Fruit fly (Drosophila melanogaster) whole organism, adult: Measurements from ENCODE around the gene Msp300.

Experiments
- CG11617 ChIP-seq: fragments of 200-800 bp; sonication (Bioruptor generic); optimal IDR thresholded peaks from 2 replicates; lab custom pipeline; 2017; ENCODE audit warnings: mild to moderate bottlenecking, missing biosample characterization, missing genetic modification reagents, missing genetic modification characterization
- CG12768 ChIP-seq: fragments of 200-800 bp; sonication (Bioruptor generic); optimal IDR thresholded peaks from 2 replicates; lab custom pipeline; 2017; ENCODE audit warnings: missing biosample characterization, missing genetic modification characterization, mild to moderate bottlenecking, moderate library complexity, missing genetic modification reagents
- CG14711 ChIP-seq: fragments of 200-800 bp; sonication (Bioruptor generic); optimal IDR thresholded peaks from 2 replicates; lab custom pipeline; 2018; ENCODE audit warnings: missing biosample characterization, mild to moderate bottlenecking, missing genetic modification characterization, moderate library complexity
- CG1620 ChIP-seq: fragments of 200-800 bp; sonication (Bioruptor generic); optimal IDR thresholded peaks from 2 replicates; lab custom pipeline; 2016; ENCODE audit warnings: missing biosample characterization, missing genetic modification characterization
- CG33017 ChIP-seq: fragments of 200-800 bp; sonication (Bioruptor generic); optimal IDR thresholded peaks from 2 replicates; lab custom pipeline; 2018; ENCODE audit warnings: missing biosample characterization, mild to moderate bottlenecking, missing genetic modification characterization, moderate library complexity
- CG5204 ChIP-seq: fragments of 200-800 bp; sonication (Bioruptor generic); optimal IDR thresholded peaks from 2 replicates; lab custom pipeline; 2016; ENCODE audit warnings: missing biosample characterization, missing genetic modification characterization
- CG7045 ChIP-seq: fragments of 200-800 bp; sonication (Bioruptor generic); optimal IDR thresholded peaks from 2 replicates; lab custom pipeline; 2017; ENCODE audit warnings: missing biosample characterization, mild to moderate bottlenecking, missing genetic modification characterization
- CG7101 ChIP-seq: fragments of 200-800 bp; sonication (Bioruptor generic); optimal IDR thresholded peaks from 2 replicates; lab custom pipeline; 2018; ENCODE audit warnings: missing biosample characterization, mild to moderate bottlenecking, missing genetic modification characterization, moderate library complexity
- Clk ChIP-seq: fragments of 200-800 bp; sonication (Bioruptor generic); optimal IDR thresholded peaks from 2 replicates; lab custom pipeline; 2017; ENCODE audit warnings: missing biosample characterization, missing genetic modification characterization
- Crg-1 ChIP-seq: fragments of 200-800 bp; sonication (Bioruptor generic); optimal IDR thresholded peaks from 2 replicates; lab custom pipeline; 2016; ENCODE audit warnings: missing biosample characterization, missing genetic modification characterization
- Hr96 ChIP-seq: fragments of 200-800 bp; sonication (Bioruptor generic); optimal IDR thresholded peaks from 2 replicates; lab custom pipeline; 2016; ENCODE audit warnings: missing biosample characterization, missing genetic modification characterization
- Mnt ChIP-seq: fragments of 200-800 bp; sonication (Bioruptor generic); optimal IDR thresholded peaks from 2 replicates; lab custom pipeline; 2016; ENCODE audit warnings: missing biosample characterization, mild to moderate bottlenecking, missing genetic modification characterization
- bab1 ChIP-seq: fragments of 200-800 bp; sonication (Bioruptor generic); optimal IDR thresholded peaks from 3 replicates; lab custom pipeline; 2019; ENCODE audit warnings: missing biosample characterization, mild to moderate bottlenecking, missing genetic modification characterization, moderate library complexity
- cic ChIP-seq: fragments of 200-800 bp; sonication (Bioruptor generic); optimal IDR thresholded peaks from 2 replicates; lab custom pipeline; 2017; ENCODE audit warnings: missing biosample characterization, mild to moderate bottlenecking, missing genetic modification characterization, moderate library complexity
- cnc ChIP-seq, 2 experiments: fragments of >200 bp; optimal IDR thresholded peaks; 2 replicates each; lab custom pipeline; 2017
- kay ChIP-seq: fragments of 200-800 bp; sonication (Bioruptor generic); peaks from one replicate; lab custom pipeline; 2016; ENCODE audit warnings: missing biosample characterization, missing genetic modification characterization, borderline replicate concordance
- ovo ChIP-seq: fragments of 200-800 bp; sonication (Bioruptor generic); optimal IDR thresholded peaks from 2 replicates; lab custom pipeline; 2016; ENCODE audit warnings: missing biosample characterization, missing genetic modification characterization
- pad ChIP-seq: fragments of 200-800 bp; sonication (Bioruptor generic); optimal IDR thresholded peaks from 3 replicates; lab custom pipeline; 2017; ENCODE audit warnings: missing biosample characterization, missing genetic modification characterization, mild to moderate bottlenecking, moderate library complexity, missing genetic modification reagents
- tj ChIP-seq: fragments of 200-800 bp; sonication (Bioruptor generic); optimal IDR thresholded peaks from 3 replicates; lab custom pipeline; 2017; ENCODE audit warnings: missing biosample characterization, mild to moderate bottlenecking, missing genetic modification characterization, moderate library complexity
- toe ChIP-seq: fragments of 200-800 bp; sonication (Bioruptor generic); optimal IDR thresholded peaks from 2 replicates; lab custom pipeline; 2016; ENCODE audit warnings: missing biosample characterization, missing genetic modification characterization

Gene Msp300

DNA sequence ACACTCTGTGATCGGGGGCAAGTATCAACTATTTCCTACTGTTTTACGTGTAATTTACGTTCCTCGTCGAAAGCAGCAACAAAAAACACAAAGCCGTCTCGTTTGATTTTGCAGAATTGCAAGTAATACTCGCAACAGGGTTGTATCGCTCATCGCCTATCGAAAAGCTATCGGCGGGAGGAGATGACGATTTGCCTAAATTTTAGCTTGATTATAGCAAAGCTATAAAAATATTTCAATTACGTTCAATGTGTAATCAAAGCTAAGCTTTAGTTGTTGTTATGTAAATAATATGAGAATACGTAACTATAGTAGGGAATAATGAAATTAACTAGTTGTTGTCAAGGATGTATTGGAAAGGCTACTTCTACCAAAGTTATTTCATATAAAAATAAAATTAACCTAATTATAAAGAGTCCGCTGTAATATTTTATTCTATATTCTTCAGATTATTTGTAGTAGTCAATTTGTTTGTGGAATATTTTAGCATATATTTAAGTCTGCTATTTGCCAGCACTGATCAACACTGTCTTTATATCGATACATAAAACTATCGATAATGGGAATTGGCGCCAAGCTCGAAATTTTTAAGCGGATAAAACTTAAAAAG lies 40.9 kb upstream of the Msp300 start, which contains the start of gene Rpn11:
Gene Rpn11 (minus strand): TSS at position 146 of the 610 bp plus-strand sequence.
- TF ChIP-seq Clk (peak; percentile 23), CG12768 (peak; percentile 56), CG14711 (tag; lab: Kevin White, UChicago) (peak; percentile 62), Mnt (GFP tag; lab: Kevin White, UChicago) (peak; percentile 28), ovo (peak; percentile 63), bab1 (GFP tag; lab: Kevin White, UChicago) (peak; percentile 64), tj (GFP tag; lab: Kevin White, UChicago) (peak; percentile 97), kay (GFP tag; lab: Kevin White, UChicago) (no peak), pad (GFP tag; lab: Kevin White, UChicago) (peak; percentile 52), CG7101 (peak; percentile 56), toe (no peak), CG11617 (GFP tag; lab: Kevin White, UChicago) (peak; percentile 72), Hr96 (GFP tag; lab: Kevin White, UChicago) (no peak), CG1620 (GFP tag; lab: Kevin White, UChicago) (peak; percentile 77), CG7045 (GFP tag; lab: Kevin White, UChicago) (peak; percentile 51), Crg-1 (GFP tag; lab: Kevin White, UChicago) (peak; percentile 57), cic (GFP tag; lab: Kevin White, UChicago) (no peak), cnc (optimal IDR thresholded peaks at IDR 0.05; lab: Kevin White, UChicago) (peak; percentile 94 to 98), CG5204 (GFP tag; lab: Kevin White, UChicago) (no peak), CG33017 (tag; lab: Kevin White, UChicago) (peak; percentile 74)

DNA sequence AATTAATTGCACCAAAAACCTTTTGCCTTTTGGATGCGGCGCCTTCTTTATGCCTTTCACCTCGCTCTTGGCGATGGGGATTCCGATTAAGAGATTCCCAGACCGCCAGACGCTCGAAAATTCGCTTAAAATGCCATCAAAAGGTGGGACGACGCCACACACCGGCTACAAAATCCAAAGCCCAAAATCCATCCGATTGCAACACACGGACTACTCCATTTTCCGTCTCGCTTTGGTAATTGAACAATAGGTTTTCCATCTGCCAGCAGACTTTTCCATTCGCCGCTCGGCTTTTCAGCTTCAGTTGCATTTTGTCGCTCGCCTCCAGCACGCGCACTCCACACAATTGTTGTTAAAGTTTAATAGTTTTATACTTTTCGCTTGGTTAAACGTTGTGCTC lies 40.2 kb upstream of the Msp300 start, which contains the start of gene qtc:
Gene qtc (plus strand): TSS at position 301 of the 400 bp plus-strand sequence.
- no peak for TF ChIP-seq CG7101
- TF ChIP-seq Hr96 (GFP tag; lab: Kevin White, UChicago) = no peak
- TF ChIP-seq CG33017 (tag; lab: Kevin White, UChicago) = no peak
- TF ChIP-seq tj (GFP tag; lab: Kevin White, UChicago) = no peak
- no peak for TF ChIP-seq kay (GFP tag; lab: Kevin White, UChicago)
- no peak for TF ChIP-seq CG7045 (GFP tag; lab: Kevin White, UChicago)
- TF ChIP-seq CG11617 (GFP tag; lab: Kevin White, UChicago) = no peak
- no peak for TF ChIP-seq CG14711 (tag; lab: Kevin White, UChicago)
- TF ChIP-seq Crg-1 (GFP tag; lab: Kevin White, UChicago) = no peak
- no peak for TF ChIP-seq pad (GFP tag; lab: Kevin White, UChicago)
- no peak for TF ChIP-seq bab1 (GFP tag; lab: Kevin White, UChicago)
- no peak for TF ChIP-seq CG5204 (GFP tag; lab: Kevin White, UChicago)
- no peak for TF ChIP-seq Clk
- no peak for TF ChIP-seq Mnt (GFP tag; lab: Kevin White, UChicago)
- TF ChIP-seq CG12768 = no peak
- TF ChIP-seq toe = no peak
- TF ChIP-seq CG1620 (GFP tag; lab: Kevin White, UChicago) = no peak

DNA sequence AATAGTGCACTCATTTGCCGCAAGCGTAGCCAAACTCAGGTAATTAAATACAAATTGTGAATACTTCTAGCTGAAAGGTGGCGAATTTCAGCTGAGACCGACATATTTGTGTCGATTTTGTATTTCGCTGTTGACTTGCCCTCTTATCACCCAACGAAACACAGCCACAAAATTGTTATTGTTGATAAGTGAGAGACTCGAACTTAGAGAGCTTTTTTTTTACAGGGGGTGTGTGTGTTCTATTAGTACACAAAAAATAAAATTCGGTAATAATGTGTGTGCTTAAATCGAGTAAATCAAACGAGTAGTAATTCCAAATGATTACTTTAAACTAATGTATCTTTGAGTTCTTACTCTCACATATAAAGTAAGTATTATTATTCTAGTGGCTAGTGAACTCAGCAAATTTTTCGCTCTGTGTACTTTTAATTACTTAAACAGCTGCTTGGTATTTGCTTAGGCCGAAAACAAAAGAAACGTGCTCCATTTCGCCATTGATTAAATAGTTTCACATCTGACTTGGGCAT lies 39.7 kb upstream of the Msp300 start:
- TF ChIP-seq tj (GFP tag; lab: Kevin White, UChicago) = peak; percentile 92
- peak; percentile 4 for TF ChIP-seq Clk
- peak; percentile 48 for TF ChIP-seq CG14711 (tag; lab: Kevin White, UChicago)
- TF ChIP-seq cnc (optimal IDR thresholded peaks at IDR 0.05; lab: Kevin White, UChicago) = no peak
- no peak for TF ChIP-seq toe
- TF ChIP-seq CG12768 = peak; percentile 51
- TF ChIP-seq CG5204 (GFP tag; lab: Kevin White, UChicago) = no peak
- peak; percentile 71 for TF ChIP-seq CG33017 (tag; lab: Kevin White, UChicago)
- peak; percentile 66 for TF ChIP-seq CG11617 (GFP tag; lab: Kevin White, UChicago)
- TF ChIP-seq ovo = no peak
- TF ChIP-seq CG7101 = peak; percentile 74
- TF ChIP-seq bab1 (GFP tag; lab: Kevin White, UChicago) = peak; percentile 14
- peak; percentile 23 for TF ChIP-seq pad (GFP tag; lab: Kevin White, UChicago)
- TF ChIP-seq Hr96 (GFP tag; lab: Kevin White, UChicago) = no peak
- TF ChIP-seq Mnt (GFP tag; lab: Kevin White, UChicago) = peak; percentile 7
- TF ChIP-seq cic (GFP tag; lab: Kevin White, UChicago) = peak; percentile 83
- no peak for TF ChIP-seq CG1620 (GFP tag; lab: Kevin White, UChicago)
- TF ChIP-seq Crg-1 (GFP tag; lab: Kevin White, UChicago) = no peak
- peak; percentile 47 for TF ChIP-seq CG7045 (GFP tag; lab: Kevin White, UChicago)
- no peak for TF ChIP-seq kay (GFP tag; lab: Kevin White, UChicago)

DNA sequence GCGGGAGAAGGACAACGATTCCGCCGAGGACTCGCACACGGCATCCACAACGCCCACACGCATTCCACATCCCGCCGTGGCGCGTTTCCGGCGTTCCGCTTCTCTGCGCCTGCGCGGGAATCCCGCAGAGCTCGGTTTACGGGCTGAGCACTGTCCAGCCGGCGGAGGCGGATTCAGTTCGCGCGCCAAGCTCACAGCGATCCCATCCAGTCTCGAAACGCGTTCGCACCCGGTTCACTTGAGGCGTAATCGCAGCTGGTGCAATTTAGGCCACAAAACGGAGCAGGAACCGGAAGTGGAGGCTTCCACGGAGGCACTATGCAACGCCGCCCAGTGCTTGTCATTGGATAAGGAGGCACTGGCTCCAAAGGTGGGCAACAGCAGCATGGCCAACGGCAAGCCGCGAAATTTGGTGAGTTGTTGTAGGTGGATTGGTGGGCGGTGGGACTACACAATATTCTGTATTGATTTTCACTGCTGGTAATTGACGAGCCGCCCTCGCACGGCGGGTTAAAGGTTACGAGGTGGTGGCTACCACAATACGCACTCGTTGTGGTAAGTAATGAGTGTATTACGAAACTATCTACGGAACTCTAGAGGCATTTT lies 37.8 kb upstream of the Msp300 start:
- peak; percentile 13 for TF ChIP-seq cic (GFP tag; lab: Kevin White, UChicago)
- no peak for TF ChIP-seq Mnt (GFP tag; lab: Kevin White, UChicago)

DNA sequence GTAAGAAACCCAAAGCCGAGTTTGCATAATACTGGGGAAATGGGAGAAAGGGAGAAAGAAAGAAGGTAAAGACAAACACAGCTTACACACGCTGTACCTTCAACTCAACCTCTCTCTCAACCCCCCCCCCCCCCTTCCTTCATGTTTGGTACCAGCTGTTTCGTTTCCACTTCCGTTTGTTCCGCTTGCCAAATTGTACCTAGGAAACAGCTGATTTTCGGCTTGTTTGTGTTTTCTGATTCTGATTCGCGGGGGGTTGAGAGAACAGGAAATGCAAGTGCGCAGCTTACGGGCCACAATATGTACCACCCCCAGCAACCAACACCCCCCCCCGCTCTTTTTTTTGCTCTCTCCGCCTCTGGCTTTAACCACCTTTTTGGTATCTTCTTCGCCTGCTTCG lies 36.7 kb upstream of the Msp300 start:
- TF ChIP-seq cic (GFP tag; lab: Kevin White, UChicago) (peak; percentile 48), bab1 (GFP tag; lab: Kevin White, UChicago) (peak; percentile 0), toe (no peak), CG12768 (peak; percentile 24), tj (GFP tag; lab: Kevin White, UChicago) (peak; percentile 82), CG7101 (no peak), Clk (no peak), pad (GFP tag; lab: Kevin White, UChicago) (peak; percentile 32)
